Worm (Caenorhabditis elegans) whole organism, L3 larva: ENCODE measurements around the gene K09C8.9.

ENCODE experiments used
- R02D3.7 ChIP-seq: fragments of 150-350 bp; optimal IDR thresholded peaks from 2 replicates; lab custom pipeline; 2014; ENCODE audit warnings: missing biosample characterization, missing genetic modification characterization
- ZK546.5 ChIP-seq: sonication (generic microtip); optimal IDR thresholded peaks from 2 replicates; lab custom pipeline; 2017; ENCODE audit warnings: missing biosample characterization, missing genetic modification characterization
- ceh-82 ChIP-seq: fragments of 150-350 bp; optimal IDR thresholded peaks from 2 replicates; lab custom pipeline; 2014; ENCODE audit warnings: missing biosample characterization, missing genetic modification characterization
- ceh-9 ChIP-seq: sonication (generic microtip); optimal IDR thresholded peaks from 2 replicates; lab custom pipeline; 2018; ENCODE audit warnings: missing biosample characterization, missing genetic modification characterization
- egl-27 ChIP-seq: sonication (generic microtip); optimal IDR thresholded peaks from 4 replicates; lab custom pipeline; 2017; ENCODE audit warnings: missing biosample characterization, missing genetic modification reagents, missing genetic modification characterization
- egl-5 ChIP-seq: fragments of 150-350 bp; optimal IDR thresholded peaks from 2 replicates; lab custom pipeline; 2017; ENCODE audit warnings: missing biosample characterization, missing genetic modification reagents, missing genetic modification characterization, inconsistent platforms
- elt-1 ChIP-seq: fragments of 150-350 bp; optimal IDR thresholded peaks from 2 replicates; lab custom pipeline; 2014; ENCODE audit warnings: missing biosample characterization, missing genetic modification characterization
- elt-2 ChIP-seq: sonication (generic microtip); optimal IDR thresholded peaks from 2 replicates; lab custom pipeline; 2016; ENCODE audit warnings: missing genetic modification reagents, mild to moderate bottlenecking, missing genetic modification characterization, missing compliant biosample characterization
- elt-3 ChIP-seq, 3 experiments: fragments of 150-350 bp in 1 of 3; sonication (generic microtip) in 2 of 3; optimal IDR thresholded peaks; 2 replicates in 2 of 3; 4 replicates in 1 of 3; lab custom pipeline; 2014 to 2017; ENCODE audit warnings: missing biosample characterization in 3 of 3, missing genetic modification characterization in 3 of 3
- fkh-10 ChIP-seq: sonication (generic microtip); optimal IDR thresholded peaks from 2 replicates; lab custom pipeline; 2017; ENCODE audit warnings: missing biosample characterization, missing genetic modification reagents, missing genetic modification characterization
- fkh-2 ChIP-seq: fragments of 150-350 bp; optimal IDR thresholded peaks from 2 replicates; lab custom pipeline; 2014; ENCODE audit warnings: missing biosample characterization, missing genetic modification reagents, missing genetic modification characterization
- fos-1 ChIP-seq: fragments of 150-350 bp; optimal IDR thresholded peaks from 2 replicates; lab custom pipeline; 2014; ENCODE audit warnings: missing biosample characterization, missing genetic modification characterization
- hmg-11 ChIP-seq: sonication (generic microtip); optimal IDR thresholded peaks from 2 replicates; lab custom pipeline; 2016; ENCODE audit warnings: missing genetic modification characterization, missing compliant biosample characterization
- jun-1 ChIP-seq: fragments of 150-350 bp; optimal IDR thresholded peaks from 2 replicates; lab custom pipeline; 2014; ENCODE audit warnings: missing biosample characterization, missing genetic modification reagents, missing genetic modification characterization
- lin-15B ChIP-seq: fragments of 150-350 bp; optimal IDR thresholded peaks from 2 replicates; lab custom pipeline; 2014; ENCODE audit warnings: missing biosample characterization, missing genetic modification characterization
- lsy-12 ChIP-seq: sonication (generic microtip); optimal IDR thresholded peaks from 2 replicates; lab custom pipeline; 2016; ENCODE audit warnings: mild to moderate bottlenecking, missing genetic modification characterization, missing compliant biosample characterization
- mdl-1 ChIP-seq: fragments of 150-350 bp; optimal IDR thresholded peaks from 2 replicates; lab custom pipeline; 2014; ENCODE audit warnings: missing biosample characterization, missing genetic modification characterization
- mml-1 ChIP-seq: fragments of 150-350 bp; sonication (generic microtip); optimal IDR thresholded peaks from 3 replicates; lab custom pipeline; 2014; ENCODE audit warnings: missing biosample characterization, missing genetic modification characterization
- nfya-1 ChIP-seq: sonication (generic microtip); optimal IDR thresholded peaks from 2 replicates; lab custom pipeline; 2017; ENCODE audit warnings: missing genetic modification characterization, mild to moderate bottlenecking, missing compliant biosample characterization, antibody characterized with exemption, moderate library complexity; ENCODE audit not compliant: insufficient read depth
- nhr-11 ChIP-seq: fragments of 150-350 bp; optimal IDR thresholded peaks from 2 replicates; lab custom pipeline; 2014; ENCODE audit warnings: missing biosample characterization, missing genetic modification characterization
- nhr-23 ChIP-seq: fragments of 150-350 bp; optimal IDR thresholded peaks from 2 replicates; lab custom pipeline; 2014; ENCODE audit warnings: missing biosample characterization, missing genetic modification reagents, missing genetic modification characterization
- nhr-237 ChIP-seq: fragments of 150-350 bp; optimal IDR thresholded peaks from 2 replicates; lab custom pipeline; 2014; ENCODE audit warnings: missing biosample characterization, missing genetic modification characterization
- nhr-25 ChIP-seq: sonication (generic microtip); optimal IDR thresholded peaks from 2 replicates; lab custom pipeline; 2017; ENCODE audit warnings: missing biosample characterization, missing genetic modification characterization
- nhr-28 ChIP-seq: fragments of 150-350 bp; optimal IDR thresholded peaks from 2 replicates; lab custom pipeline; 2014; ENCODE audit warnings: missing biosample characterization, missing genetic modification characterization
- nhr-67 ChIP-seq: fragments of 150-350 bp; optimal IDR thresholded peaks from 2 replicates; lab custom pipeline; 2014; ENCODE audit warnings: missing biosample characterization, missing genetic modification characterization
- pha-4 ChIP-seq: fragments of 150-350 bp; optimal IDR thresholded peaks from 2 replicates; lab custom pipeline; 2014; ENCODE audit warnings: missing biosample characterization, missing genetic modification reagents, missing genetic modification characterization
- pqm-1 ChIP-seq: fragments of 150-350 bp; optimal IDR thresholded peaks from 2 replicates; lab custom pipeline; 2017; ENCODE audit warnings: missing biosample characterization, missing genetic modification characterization, inconsistent platforms
- skn-1 ChIP-seq: fragments of 150-350 bp; optimal IDR thresholded peaks from 2 replicates; lab custom pipeline; 2014; ENCODE audit warnings: missing biosample characterization, missing genetic modification characterization
- tbx-2 ChIP-seq: sonication (generic microtip); optimal IDR thresholded peaks from 2 replicates; lab custom pipeline; 2016; ENCODE audit warnings: mild to moderate bottlenecking, missing genetic modification characterization, missing compliant biosample characterization
- ztf-11 ChIP-seq: fragments of 150-350 bp; optimal IDR thresholded peaks from 2 replicates; lab custom pipeline; 2014; ENCODE audit warnings: missing biosample characterization, missing genetic modification characterization
- ztf-4 ChIP-seq: fragments of 150-350 bp; optimal IDR thresholded peaks from 2 replicates; lab custom pipeline; 2014; ENCODE audit warnings: missing biosample characterization, missing genetic modification characterization

Gene K09C8.9

ce11 chrX:11007393-11007792 is 39.8 kb upstream of the K09C8.9 start:
- TF ChIP-seq egl-27 (no peak), elt-2 (tag; lab: Kevin White, UChicago) (peak; percentile 58), pqm-1 (peak; percentile 50)

DNA sequence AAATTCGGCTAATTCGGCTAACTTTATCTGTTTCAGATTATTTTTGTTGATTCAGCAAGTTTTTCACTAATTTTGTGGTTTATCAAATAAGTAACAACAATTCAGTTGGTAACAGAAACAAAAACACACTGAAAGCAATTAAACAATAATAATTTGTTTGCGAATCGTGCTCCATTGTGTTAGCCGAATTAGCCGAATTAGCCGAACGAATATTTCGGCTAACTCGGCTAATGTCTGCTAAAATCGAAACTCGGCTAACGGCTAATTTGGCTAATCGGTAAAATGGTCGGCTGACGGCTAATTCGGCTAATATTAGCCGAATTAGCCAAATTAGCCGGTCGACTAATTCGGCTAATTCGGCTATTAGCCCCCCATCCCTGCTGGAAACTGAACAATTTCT is 36.1 kb upstream of the K09C8.9 start:
- no peak for TF ChIP-seq nhr-11 (tag; lab: Kevin White, UChicago)
- TF ChIP-seq R02D3.7 (tag; lab: Kevin White, UChicago), result no peak
- TF ChIP-seq fkh-2 (tag; lab: Kevin White, UChicago), result no peak
- TF ChIP-seq ztf-11 (tag; lab: Kevin White, UChicago), result no peak
- TF ChIP-seq skn-1 (tag; lab: Kevin White, UChicago), result no peak
- no peak for TF ChIP-seq nhr-23
- no peak for TF ChIP-seq fos-1 (tag; lab: Kevin White, UChicago)
- TF ChIP-seq pha-4 (tag; lab: Kevin White, UChicago), result no peak
- TF ChIP-seq ceh-9 (tag; lab: Kevin White, UChicago), result no peak
- no peak for TF ChIP-seq nfya-1 (tag; lab: Kevin White, UChicago)
- TF ChIP-seq, all 47 proteins: peak for 0

ce11 chrX:11001750-11002149 is 34.2 kb upstream of the K09C8.9 start, which contains the start of gene col-177:
Gene col-177, minus strand, starts transcription at chrX:11001850.
- no peak for TF ChIP-seq ztf-11 (tag; lab: Kevin White, UChicago)
- TF ChIP-seq fos-1 (tag; lab: Kevin White, UChicago), result no peak
- no peak for TF ChIP-seq elt-2 (tag; lab: Kevin White, UChicago)
- no peak for TF ChIP-seq mdl-1 (tag; lab: Kevin White, UChicago)
- no peak for TF ChIP-seq hmg-11
- no peak for TF ChIP-seq lsy-12 (tag; lab: Kevin White, UChicago)
- no peak for TF ChIP-seq ceh-82 (tag; lab: Kevin White, UChicago)
- TF ChIP-seq fkh-10, result no peak
- no peak for TF ChIP-seq ztf-4 (tag; lab: Kevin White, UChicago)
- no peak for TF ChIP-seq egl-27
- no peak for TF ChIP-seq jun-1 (tag; lab: Kevin White, UChicago)
- TF ChIP-seq nhr-28 (tag; lab: Kevin White, UChicago), result no peak
- TF ChIP-seq nhr-67, result no peak
- TF ChIP-seq lin-15B, result no peak
- TF ChIP-seq nhr-25, result no peak
- no peak for TF ChIP-seq nhr-23
- no peak for TF ChIP-seq egl-5 (tag; lab: Kevin White, UChicago)
- TF ChIP-seq elt-1 (tag; lab: Kevin White, UChicago), result no peak
- TF ChIP-seq mml-1, result no peak

ce11 chrX:10999176-10999575 is 31.6 kb upstream of the K09C8.9 start, which contains the start of gene F59F3.6:
Gene F59F3.6, minus strand, starts transcription at chrX:10999276.
- TF ChIP-seq ZK546.5 (tag; lab: Kevin White, UChicago) (no peak), tbx-2 (tag; lab: Kevin White, UChicago) (peak; percentile 38), hmg-11 (no peak)

DNA sequence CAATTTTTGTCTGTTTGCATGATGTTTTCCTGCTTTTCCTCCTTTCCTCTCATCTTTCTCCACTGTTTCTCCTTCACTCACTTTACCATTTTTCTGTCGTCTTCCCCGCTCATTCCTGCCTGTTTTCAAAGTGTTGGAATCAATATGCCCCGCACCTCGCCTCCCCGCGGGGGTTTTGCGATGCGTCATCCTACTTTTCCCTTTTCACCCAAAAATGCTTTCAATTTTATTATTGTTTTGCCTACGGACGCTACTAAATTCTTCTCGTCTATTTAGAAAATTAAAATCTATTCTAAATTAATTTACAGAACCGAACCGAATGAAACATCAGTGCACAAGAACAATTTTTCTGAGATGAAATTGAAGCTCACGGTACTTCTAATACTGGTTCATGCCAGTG is 24.6 kb upstream of the K09C8.9 start, which contains the start of gene ver-3:
Gene ver-3, plus strand, starts transcription at position 301 of the 400 bp plus-strand sequence.
- TF ChIP-seq tbx-2 (tag; lab: Kevin White, UChicago), result no peak

ce11 chrX:10991352-10992172 is 24.0 kb upstream of the K09C8.9 start:
- no peak for TF ChIP-seq nhr-237 (tag; lab: Kevin White, UChicago)
- peak in 1 of 3 experiments; percentile 85 for TF ChIP-seq elt-3 (tag; optimal IDR thresholded peaks at IDR 0.05; lab: Kevin White, UChicago)
- TF ChIP-seq pha-4 (tag; lab: Kevin White, UChicago), result peak; percentile 5
